Worm (Caenorhabditis elegans): ENCODE data around the gene bbs-4.

ce11 chrIII:9616933-9617332 lies 4.9 kb upstream of the bbs-4 start:
- TF ChIP-seq nhr-25 (tag; optimal IDR thresholded peaks at IDR 0.05) (no peak), zag-1 (tag; optimal IDR thresholded peaks at IDR 0.05) (no peak), unc-62 (GFP tag; optimal IDR thresholded peaks at IDR 0.05) (no peak), ztf-4 (tag; optimal IDR thresholded peaks at IDR 0.05) (no peak)
